Worm (Caenorhabditis elegans): ENCODE measurements around the gene K08F4.12.

DNA sequence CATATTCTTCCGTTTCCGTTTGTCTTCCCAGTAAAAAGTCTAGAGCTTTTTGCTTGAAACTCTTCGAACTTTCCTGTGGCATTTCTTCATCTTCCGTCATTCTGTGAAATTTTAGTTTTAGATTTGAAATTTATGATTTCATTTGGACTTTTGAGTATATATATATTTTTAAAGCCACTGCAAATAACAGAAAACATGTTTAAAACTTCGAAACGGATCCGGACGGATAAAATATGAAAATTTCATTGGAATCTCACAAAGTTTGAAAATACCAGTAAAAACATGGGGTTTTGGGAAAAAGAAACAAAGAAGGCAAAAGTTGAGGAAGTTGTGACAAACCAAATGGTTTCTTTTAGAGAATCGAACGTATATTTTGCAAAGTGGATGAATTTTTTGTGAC is 11.0 kb downstream of the K08F4.12 start, which contains the start of gene pigs-1:
- no peak for TF ChIP-seq ama-1 (optimal IDR thresholded peaks at IDR 0.05)
- TF ChIP-seq nhr-25 (tag; optimal IDR thresholded peaks at IDR 0.05), result no peak
- no peak for TF ChIP-seq ztf-11 (tag; optimal IDR thresholded peaks at IDR 0.05)
- TF ChIP-seq ztf-1 (GFP tag; conservative IDR thresholded peaks at IDR 0.05), result no peak
- no peak for TF ChIP-seq ceh-82 (tag; optimal IDR thresholded peaks at IDR 0.05)
- TF ChIP-seq C34F6.9 (tag; optimal IDR thresholded peaks at IDR 0.05), result no peak
- TF ChIP-seq ztf-4 (tag; optimal IDR thresholded peaks at IDR 0.05), result no peak
- TF ChIP-seq unc-62 (GFP tag; optimal IDR thresholded peaks at IDR 0.05), result no peak
- no peak for TF ChIP-seq nhr-12 (tag; optimal IDR thresholded peaks at IDR 0.05)
- TF ChIP-seq unc-39 (tag; optimal IDR thresholded peaks at IDR 0.05), result no peak
- no peak for TF ChIP-seq mdl-1 (tag; optimal IDR thresholded peaks at IDR 0.05)
- TF ChIP-seq zag-1 (tag; optimal IDR thresholded peaks at IDR 0.05), result no peak

Measured in whole organism, L2 larva.